Worm (Caenorhabditis elegans) whole organism, L2 larva: ENCODE data around the gene col-176.

Experiments
- C34F6.9 ChIP-seq: fragments of 150-350 bp; optimal IDR thresholded peaks from 2 replicates; lab custom pipeline; 2014; ENCODE audit warnings: missing biosample characterization, missing genetic modification characterization
- R02D3.7 ChIP-seq: fragments of 150-350 bp; optimal IDR thresholded peaks from 2 replicates; lab custom pipeline; 2014; ENCODE audit warnings: missing biosample characterization, missing genetic modification characterization
- ZK546.5 ChIP-seq: sonication (generic microtip); optimal IDR thresholded peaks from 2 replicates; lab custom pipeline; 2017; ENCODE audit warnings: missing biosample characterization, missing genetic modification characterization
- aly-2 ChIP-seq: fragments of 150-350 bp; optimal IDR thresholded peaks from 2 replicates; lab custom pipeline; 2014; ENCODE audit warnings: missing biosample characterization, missing genetic modification characterization
- ama-1 ChIP-seq: fragments of 150-350 bp; optimal IDR thresholded peaks from 2 replicates; lab custom pipeline; 2018; ENCODE audit warnings: inconsistent platforms
- blmp-1 ChIP-seq: sonication (generic microtip); optimal IDR thresholded peaks from 2 replicates; lab custom pipeline; 2017; ENCODE audit warnings: missing genetic modification characterization, mild to moderate bottlenecking, missing compliant biosample characterization, antibody characterized with exemption, moderate library complexity; ENCODE audit not compliant: insufficient read depth
- ceh-16 ChIP-seq: fragments of 150-350 bp; optimal IDR thresholded peaks from 2 replicates; lab custom pipeline; 2014; ENCODE audit warnings: missing biosample characterization, missing genetic modification characterization
- crh-2 ChIP-seq: sonication (generic microtip); optimal IDR thresholded peaks from 2 replicates; lab custom pipeline; 2017; ENCODE audit warnings: missing biosample characterization, missing genetic modification characterization
- dmd-4 ChIP-seq: sonication (generic microtip); optimal IDR thresholded peaks from 2 replicates; lab custom pipeline; 2017; ENCODE audit warnings: missing biosample characterization, missing genetic modification characterization
- elt-1 ChIP-seq: fragments of 150-350 bp; optimal IDR thresholded peaks from 2 replicates; lab custom pipeline; 2014; ENCODE audit warnings: missing biosample characterization, missing genetic modification characterization
- elt-3 ChIP-seq: sonication (generic microtip); optimal IDR thresholded peaks from 2 replicates; lab custom pipeline; 2017; ENCODE audit warnings: missing biosample characterization, missing genetic modification characterization
- fos-1 ChIP-seq: fragments of 150-350 bp; optimal IDR thresholded peaks from 2 replicates; lab custom pipeline; 2014; ENCODE audit warnings: missing biosample characterization, missing genetic modification characterization
- lin-11 ChIP-seq: fragments of 150-350 bp; sonication (generic microtip); optimal IDR thresholded peaks from 2 replicates; lab custom pipeline; 2014; ENCODE audit warnings: missing biosample characterization, missing genetic modification characterization, inconsistent platforms, mixed read lengths
- lin-39 ChIP-seq: fragments of 150-350 bp; optimal IDR thresholded peaks from 2 replicates; lab custom pipeline; 2014; ENCODE audit warnings: missing biosample characterization, missing genetic modification reagents, missing genetic modification characterization
- mab-5 ChIP-seq: fragments of 150-350 bp; optimal IDR thresholded peaks from 2 replicates; lab custom pipeline; 2014; ENCODE audit warnings: missing biosample characterization, missing genetic modification characterization
- nhr-10 ChIP-seq: sonication (generic microtip); optimal IDR thresholded peaks from 2 replicates; lab custom pipeline; 2017; ENCODE audit warnings: missing biosample characterization, missing genetic modification characterization
- nhr-11 ChIP-seq: fragments of 150-350 bp; optimal IDR thresholded peaks from 2 replicates; lab custom pipeline; 2014; ENCODE audit warnings: missing biosample characterization, missing genetic modification characterization
- nhr-12 ChIP-seq: fragments of 150-350 bp; optimal IDR thresholded peaks from 2 replicates; lab custom pipeline; 2014; ENCODE audit warnings: missing biosample characterization, missing genetic modification characterization
- nhr-129 ChIP-seq: fragments of 150-350 bp; optimal IDR thresholded peaks from 2 replicates; lab custom pipeline; 2014; ENCODE audit warnings: missing biosample characterization, missing genetic modification characterization
- nhr-21 ChIP-seq: fragments of 150-350 bp; optimal IDR thresholded peaks from 2 replicates; lab custom pipeline; 2014; ENCODE audit warnings: missing biosample characterization, missing genetic modification characterization
- nhr-23 ChIP-seq: fragments of 150-350 bp; optimal IDR thresholded peaks from 2 replicates; lab custom pipeline; 2014; ENCODE audit warnings: missing biosample characterization, missing genetic modification reagents, missing genetic modification characterization
- nhr-237 ChIP-seq: fragments of 150-350 bp; optimal IDR thresholded peaks from 2 replicates; lab custom pipeline; 2014; ENCODE audit warnings: missing biosample characterization, missing genetic modification characterization
- nhr-25 ChIP-seq: fragments of 150-350 bp; sonication (generic microtip); optimal IDR thresholded peaks from 3 replicates; lab custom pipeline; 2014; ENCODE audit warnings: missing biosample characterization, missing genetic modification characterization
- nhr-6 ChIP-seq: fragments of 150-350 bp; optimal IDR thresholded peaks from 2 replicates; lab custom pipeline; 2014; ENCODE audit warnings: missing biosample characterization, missing genetic modification characterization
- nhr-77 ChIP-seq: fragments of 150-350 bp; optimal IDR thresholded peaks from 2 replicates; lab custom pipeline; 2014; ENCODE audit warnings: missing biosample characterization, missing genetic modification characterization
- peb-1 ChIP-seq: fragments of 150-350 bp; optimal IDR thresholded peaks from 2 replicates; lab custom pipeline; 2014; ENCODE audit warnings: missing biosample characterization, missing genetic modification characterization
- skn-1 ChIP-seq: sonication (generic microtip); optimal IDR thresholded peaks from 2 replicates; lab custom pipeline; 2017; ENCODE audit warnings: missing biosample characterization, missing genetic modification characterization
- sma-3 ChIP-seq: sonication (generic microtip); optimal IDR thresholded peaks from 2 replicates; lab custom pipeline; 2016; ENCODE audit warnings: missing genetic modification reagents, missing genetic modification characterization, missing compliant biosample characterization
- sma-9 ChIP-seq, 2 experiments: fragments of 150-350 bp in 1 of 2; sonication (generic microtip) in 1 of 2; optimal IDR thresholded peaks; 2 replicates each; lab custom pipeline; 2014 to 2016; ENCODE audit warnings: missing genetic modification characterization in 2 of 2, mild to moderate bottlenecking in 1 of 2, missing biosample characterization in 1 of 2, missing compliant biosample characterization in 1 of 2, missing genetic modification reagents in 1 of 2, moderate library complexity in 1 of 2
- snpc-4 ChIP-seq: fragments of 150-350 bp; optimal IDR thresholded peaks from 2 replicates; lab custom pipeline; 2014; ENCODE audit warnings: missing biosample characterization, missing genetic modification characterization
- unc-39 ChIP-seq: fragments of 150-350 bp; optimal IDR thresholded peaks from 2 replicates; lab custom pipeline; 2014; ENCODE audit warnings: missing biosample characterization, missing genetic modification characterization
- unc-62 ChIP-seq: fragments of 150-350 bp; optimal IDR thresholded peaks from 2 replicates; lab custom pipeline; 2014; ENCODE audit warnings: missing biosample characterization, missing genetic modification reagents, missing genetic modification characterization
- zag-1 ChIP-seq: fragments of 150-350 bp; optimal IDR thresholded peaks from 2 replicates; lab custom pipeline; 2014; ENCODE audit warnings: missing biosample characterization, missing genetic modification characterization
- ztf-11 ChIP-seq: sonication (generic microtip); optimal IDR thresholded peaks from 2 replicates; lab custom pipeline; 2017; ENCODE audit warnings: missing biosample characterization, missing genetic modification characterization

The col-176 gene

ce11 chrX:10053742-10054409, 23.5 kb upstream of the col-176 start, which contains the start of gene cbs-1:
Gene cbs-1 (plus strand): TSS chrX:10054275.
- TF ChIP-seq snpc-4 (tag; lab: Kevin White, UChicago) (no peak), nhr-25 (tag; lab: Kevin White, UChicago) (peak; percentile 54), nhr-23 (no peak), lin-11 (tag; lab: Kevin White, UChicago) (no peak), sma-3 (GFP tag; lab: Kevin White, UChicago) (no peak), fos-1 (tag; lab: Kevin White, UChicago) (peak; percentile 65), peb-1 (tag; lab: Kevin White, UChicago) (no peak), blmp-1 (no peak), mab-5 (tag; lab: Kevin White, UChicago) (no peak), nhr-129 (tag; lab: Kevin White, UChicago) (no peak), nhr-12 (tag; lab: Kevin White, UChicago) (no peak), nhr-10 (tag; lab: Kevin White, UChicago) (no peak), dmd-4 (tag; lab: Kevin White, UChicago) (no peak), skn-1 (tag; lab: Kevin White, UChicago) (no peak), zag-1 (tag; lab: Kevin White, UChicago) (no peak), unc-62 (no peak), unc-39 (tag; lab: Kevin White, UChicago) (no peak), nhr-6 (tag; lab: Kevin White, UChicago) (no peak), ceh-16 (tag; lab: Kevin White, UChicago) (no peak), ZK546.5 (tag; lab: Kevin White, UChicago) (no peak), sma-9 (GFP tag; optimal IDR thresholded peaks at IDR 0.05; lab: Kevin White, UChicago) (peak; percentile 17), sma-9 (tag; optimal IDR thresholded peaks at IDR 0.05; lab: Kevin White, UChicago) (no peak), C34F6.9 (tag; lab: Kevin White, UChicago) (no peak), ama-1 (lab: Kevin White, UChicago) (peak; percentile 18), elt-1 (tag; lab: Kevin White, UChicago) (no peak), elt-3 (tag; lab: Kevin White, UChicago) (no peak)

- TF ChIP-seq nhr-6 (tag; lab: Kevin White, UChicago) (no peak), nhr-25 (tag; lab: Kevin White, UChicago) (no peak), fos-1 (tag; lab: Kevin White, UChicago) (peak; percentile 55), skn-1 (tag; lab: Kevin White, UChicago) (no peak), sma-3 (GFP tag; lab: Kevin White, UChicago) (no peak), nhr-10 (tag; lab: Kevin White, UChicago) (no peak), mab-5 (tag; lab: Kevin White, UChicago) (no peak), R02D3.7 (tag; lab: Kevin White, UChicago) (no peak), blmp-1 (peak; percentile 33), nhr-21 (tag; lab: Kevin White, UChicago) (no peak), nhr-237 (tag; lab: Kevin White, UChicago) (no peak), ZK546.5 (tag; lab: Kevin White, UChicago) (no peak), crh-2 (tag; lab: Kevin White, UChicago) (no peak), sma-9 (GFP tag; optimal IDR thresholded peaks at IDR 0.05; lab: Kevin White, UChicago) (no peak), sma-9 (tag; optimal IDR thresholded peaks at IDR 0.05; lab: Kevin White, UChicago) (no peak)
These were observed 23.0 kb upstream of the col-176 start for ce11 chrX:10054410-10054800.

DNA sequence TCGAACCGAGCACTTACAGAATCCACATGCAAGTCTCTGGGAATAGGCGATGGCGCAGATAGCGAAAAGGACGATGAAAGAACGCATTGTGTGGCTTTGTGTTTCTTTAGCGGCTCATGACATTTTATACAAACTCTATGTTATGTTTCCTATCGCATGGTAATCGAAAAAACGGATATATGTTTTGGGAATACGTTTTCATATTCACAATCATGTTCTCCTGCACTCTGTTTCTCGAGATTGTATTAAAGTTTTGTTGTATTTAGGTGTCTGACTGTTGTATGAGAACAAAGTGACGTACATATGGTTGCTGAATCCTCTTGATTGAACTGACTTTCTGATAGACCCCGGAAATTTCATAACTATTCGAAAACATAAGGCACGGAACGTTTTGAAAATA, 19.1 kb upstream of the col-176 start, which contains the start of gene ZC373.2:
Gene ZC373.2 (minus strand): TSS at position 101 of the 400 bp plus-strand sequence.
- TF ChIP-seq ZK546.5 (tag; lab: Kevin White, UChicago) = no peak
- no peak for TF ChIP-seq ztf-11
- no peak for TF ChIP-seq nhr-6 (tag; lab: Kevin White, UChicago)
- no peak for TF ChIP-seq lin-11 (tag; lab: Kevin White, UChicago)
- TF ChIP-seq, all 48 proteins: peak for 0

DNA sequence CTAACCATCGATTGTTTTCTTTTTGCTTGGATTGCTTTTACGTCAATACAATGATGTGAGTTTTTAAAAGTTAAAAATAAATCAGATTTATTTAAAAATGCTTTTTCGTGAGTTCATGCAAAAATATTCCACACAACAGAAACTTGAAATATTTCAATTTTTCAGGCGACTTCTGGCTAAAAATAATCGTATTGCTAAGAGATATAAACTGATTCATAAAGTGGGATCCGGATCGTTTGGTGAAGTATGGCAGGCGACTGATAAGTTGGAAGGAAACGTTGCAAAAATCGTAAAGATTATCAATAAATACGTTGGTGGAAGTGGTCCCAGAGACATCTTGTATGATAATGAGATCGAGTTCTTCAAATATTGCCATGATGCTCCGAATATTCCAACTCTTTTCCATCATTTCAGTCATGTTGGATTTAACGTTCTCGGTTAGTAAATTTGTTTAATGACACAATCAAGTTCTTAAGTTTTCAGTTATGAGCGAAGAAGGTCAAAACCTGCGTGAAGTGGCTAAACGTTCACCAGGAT, 16.9 kb upstream of the col-176 start, which contains the start of gene ZC373.3:
Gene ZC373.3 (plus strand): TSS at position 51 of the 537 bp plus-strand sequence.
- TF ChIP-seq lin-39 (no peak), nhr-11 (tag; lab: Kevin White, UChicago) (no peak), C34F6.9 (tag; lab: Kevin White, UChicago) (no peak), mab-5 (tag; lab: Kevin White, UChicago) (no peak), nhr-77 (no peak), nhr-23 (no peak), aly-2 (tag; lab: Kevin White, UChicago) (no peak), zag-1 (tag; lab: Kevin White, UChicago) (no peak), nhr-237 (tag; lab: Kevin White, UChicago) (no peak), sma-3 (GFP tag; lab: Kevin White, UChicago) (no peak)
